Fruit fly (Drosophila melanogaster) whole organism, embryonic: ENCODE results near the gene CG7519.

Experiments
- Abd-B ChIP-seq: fragments of 200-800 bp; sonication (Bioruptor generic); optimal IDR thresholded peaks from 2 replicates; lab custom pipeline; 2018; ENCODE audit warnings: missing biosample characterization, mild to moderate bottlenecking, missing genetic modification characterization, moderate library complexity
- Adf1 ChIP-seq: fragments of 200-800 bp; sonication (Bioruptor generic); IDR thresholded peaks from 2 replicates; pipeline ENCODE4 v1.3.6; 2022; ENCODE audit warnings: missing biosample characterization, missing genetic modification characterization
- CG10543 ChIP-seq: fragments of 200-800 bp; sonication (Bioruptor generic); optimal IDR thresholded peaks from 3 replicates; lab custom pipeline; 2017; ENCODE audit warnings: missing biosample characterization, mild to moderate bottlenecking, missing genetic modification characterization, moderate library complexity
- CG10979 ChIP-seq: fragments of 200-800 bp; sonication (Bioruptor generic); optimal IDR thresholded peaks from 2 replicates; lab custom pipeline; 2018; ENCODE audit warnings: missing biosample characterization, mild to moderate bottlenecking, missing genetic modification characterization, moderate library complexity
- CG11085 ChIP-seq: fragments of 200-800 bp; sonication (Bioruptor generic); IDR thresholded peaks from 2 replicates; pipeline ENCODE4 v1.3.6; 2022; ENCODE audit warnings: missing biosample characterization, missing genetic modification characterization
- CG11723 ChIP-seq: fragments of 200-800 bp; sonication (Bioruptor generic); optimal IDR thresholded peaks from 2 replicates; lab custom pipeline; 2017; ENCODE audit warnings: missing biosample characterization, mild to moderate bottlenecking, missing genetic modification characterization
- CG12104 ChIP-seq: fragments of 200-800 bp; sonication (Bioruptor generic); optimal IDR thresholded peaks from 3 replicates; lab custom pipeline; 2016; ENCODE audit warnings: missing biosample characterization, missing genetic modification characterization
- CG1529 ChIP-seq: fragments of 200-800 bp; sonication (Bioruptor generic); optimal IDR thresholded peaks from 3 replicates; lab custom pipeline; 2018; ENCODE audit warnings: missing biosample characterization, missing genetic modification characterization
- CG17385 ChIP-seq: fragments of 200-800 bp; sonication (Bioruptor generic); optimal IDR thresholded peaks from 3 replicates; lab custom pipeline; 2018; ENCODE audit warnings: missing biosample characterization, mild to moderate bottlenecking, missing genetic modification characterization
- CG18476 ChIP-seq: fragments of 200-800 bp; sonication (Bioruptor generic); optimal IDR thresholded peaks from 2 replicates; lab custom pipeline; 2016; ENCODE audit warnings: missing biosample characterization, mild to moderate bottlenecking, missing genetic modification characterization
- CG2199 ChIP-seq: fragments of 200-800 bp; sonication (Bioruptor generic); IDR thresholded peaks from 3 replicates; pipeline ENCODE4 v1.3.6; 2022; ENCODE audit warnings: missing biosample characterization, missing genetic modification characterization
- CG32767 ChIP-seq: fragments of 200-800 bp; sonication (Bioruptor generic); IDR thresholded peaks from 2 replicates; pipeline ENCODE4 v1.3.6; 2022; ENCODE audit warnings: missing biosample characterization, missing genetic modification characterization
- CG4328 ChIP-seq: fragments of 200-800 bp; sonication (Bioruptor generic); optimal IDR thresholded peaks from 3 replicates; lab custom pipeline; 2017; ENCODE audit warnings: missing biosample characterization, missing genetic modification reagents, missing genetic modification characterization
- CG6272 ChIP-seq: fragments of 200-800 bp; sonication (Bioruptor generic); IDR thresholded peaks from 2 replicates; pipeline ENCODE4 v1.3.6; 2022; ENCODE audit warnings: missing biosample characterization, missing genetic modification characterization
- CG7357 ChIP-seq: fragments of 200-800 bp; sonication (Bioruptor generic); IDR thresholded peaks from 3 replicates; pipeline ENCODE4 v1.3.6; 2022; ENCODE audit warnings: missing biosample characterization, missing genetic modification characterization
- CG7372 ChIP-seq: fragments of 200-800 bp; sonication (Bioruptor generic); IDR thresholded peaks from 2 replicates; pipeline ENCODE4 v1.3.6; 2022; ENCODE audit warnings: missing biosample characterization, missing genetic modification characterization
- CG7963 ChIP-seq: fragments of 200-800 bp; sonication (Bioruptor generic); IDR thresholded peaks from 3 replicates; pipeline ENCODE4 v1.3.6; 2022; ENCODE audit warnings: missing biosample characterization, missing genetic modification characterization; ENCODE audit not compliant: partially characterized antibody
- CG8359 ChIP-seq: fragments of 200-800 bp; sonication (Bioruptor generic); optimal IDR thresholded peaks from 2 replicates; lab custom pipeline; 2017; ENCODE audit warnings: missing biosample characterization, mild to moderate bottlenecking, missing genetic modification characterization, borderline replicate concordance
- CG8478 ChIP-seq: fragments of >200 bp; optimal IDR thresholded peaks from 2 replicates; lab custom pipeline; 2018
- CG9817 ChIP-seq: fragments of 200-800 bp; sonication (Bioruptor generic); optimal IDR thresholded peaks from 2 replicates; lab custom pipeline; 2018; ENCODE audit warnings: missing biosample characterization, mild to moderate bottlenecking, missing genetic modification characterization, moderate library complexity
- Deaf1 ChIP-seq: fragments of 200-800 bp; optimal IDR thresholded peaks from 3 replicates; lab custom pipeline; 2019; ENCODE audit warnings: missing biosample characterization, mild to moderate bottlenecking, missing genetic modification characterization, moderate library complexity
- Doc2 ChIP-seq: fragments of 200-800 bp; sonication (Bioruptor generic); IDR thresholded peaks from 2 replicates; pipeline ENCODE4 v1.3.6; 2022; ENCODE audit warnings: missing biosample characterization, missing genetic modification characterization
- HLH4C ChIP-seq: fragments of 200-800 bp; sonication (Bioruptor generic); IDR thresholded peaks from 3 replicates; pipeline ENCODE4 v1.3.6; 2022; ENCODE audit warnings: missing biosample characterization, missing genetic modification characterization; ENCODE audit not compliant: partially characterized antibody
- HmgD ChIP-seq: fragments of 200-800 bp; sonication (Bioruptor generic); optimal IDR thresholded peaks from 3 replicates; lab custom pipeline; 2016; ENCODE audit warnings: missing biosample characterization, missing genetic modification characterization
- Myb ChIP-seq: fragments of 200-800 bp; sonication (Bioruptor generic); optimal IDR thresholded peaks from 2 replicates; lab custom pipeline; 2016; ENCODE audit warnings: missing biosample characterization, missing genetic modification characterization
- Neu2 ChIP-seq: fragments of 200-800 bp; sonication (Bioruptor generic); optimal IDR thresholded peaks from 3 replicates; lab custom pipeline; 2016; ENCODE audit warnings: missing biosample characterization, missing genetic modification characterization, borderline replicate concordance
- Pdp1 ChIP-seq, 2 experiments: fragments of 200-800 bp; sonication (Bioruptor generic); optimal IDR thresholded peaks; 3 replicates each; lab custom pipeline; 2016; ENCODE audit warnings: missing biosample characterization in 2 of 2, missing genetic modification characterization in 2 of 2, mild to moderate bottlenecking in 1 of 2, moderate library complexity in 1 of 2
- Rx ChIP-seq: fragments of 200-800 bp; sonication (Bioruptor generic); IDR thresholded peaks from 2 replicates; pipeline ENCODE4 v1.3.6; 2022; ENCODE audit warnings: missing biosample characterization, missing genetic modification characterization
- Scr ChIP-seq: fragments of 200-800 bp; sonication (Bioruptor generic); IDR thresholded peaks from 2 replicates; pipeline ENCODE4 v1.3.6; 2022; ENCODE audit warnings: missing biosample characterization, missing genetic modification characterization; ENCODE audit not compliant: partially characterized antibody
- amos ChIP-seq: fragments of 200-800 bp; sonication (Bioruptor generic); IDR thresholded peaks from 2 replicates; pipeline ENCODE4 v1.3.6; 2022; ENCODE audit warnings: missing biosample characterization, missing genetic modification characterization; ENCODE audit not compliant: partially characterized antibody
- bab2 ChIP-seq: fragments of 200-800 bp; sonication (Bioruptor generic); optimal IDR thresholded peaks from 2 replicates; lab custom pipeline; 2016; ENCODE audit warnings: missing biosample characterization, missing genetic modification characterization
- cg ChIP-seq: fragments of 200-800 bp; sonication (Bioruptor generic); optimal IDR thresholded peaks from 3 replicates; lab custom pipeline; 2019; ENCODE audit warnings: missing biosample characterization, mild to moderate bottlenecking, missing genetic modification characterization, moderate library complexity
- ci ChIP-seq: fragments of 200-800 bp; sonication (Bioruptor generic); IDR thresholded peaks from 3 replicates; pipeline ENCODE4 v1.3.6; 2022; ENCODE audit warnings: missing biosample characterization, missing genetic modification characterization
- crol ChIP-seq: fragments of 200-800 bp; sonication (Bioruptor generic); IDR thresholded peaks from 2 replicates; pipeline ENCODE4 v1.3.6; 2022; ENCODE audit warnings: missing biosample characterization, missing genetic modification characterization
- da ChIP-seq: fragments of 200-800 bp; sonication (Bioruptor generic); optimal IDR thresholded peaks from 2 replicates; lab custom pipeline; 2016; ENCODE audit warnings: missing biosample characterization, missing genetic modification characterization
- disco-r ChIP-seq: fragments of 200-800 bp; sonication (Bioruptor generic); optimal IDR thresholded peaks from 2 replicates; lab custom pipeline; 2016; ENCODE audit warnings: missing biosample characterization, missing genetic modification characterization
- dm ChIP-seq: fragments of 200-800 bp; sonication (Bioruptor generic); optimal IDR thresholded peaks from 3 replicates; lab custom pipeline; 2016; ENCODE audit warnings: missing biosample characterization, missing genetic modification characterization
- dmrt99B ChIP-seq: fragments of 200-800 bp; sonication (Bioruptor generic); optimal IDR thresholded peaks from 2 replicates; lab custom pipeline; 2018; ENCODE audit warnings: missing biosample characterization, mild to moderate bottlenecking, missing genetic modification characterization, moderate library complexity
- fd64A ChIP-seq: fragments of 200-800 bp; sonication (Bioruptor generic); optimal IDR thresholded peaks from 3 replicates; lab custom pipeline; 2018; ENCODE audit warnings: missing biosample characterization, mild to moderate bottlenecking, missing genetic modification characterization
- fu2 ChIP-seq: fragments of 200-800 bp; sonication (Bioruptor generic); optimal IDR thresholded peaks from 2 replicates; lab custom pipeline; 2016; ENCODE audit warnings: missing biosample characterization, missing genetic modification characterization
- hkb ChIP-seq, 2 experiments: fragments of 200-800 bp in 1 of 2; fragments of >200 bp in 1 of 2; sonication (Bioruptor generic) in 1 of 2; IDR thresholded peaks in 1 of 2; optimal IDR thresholded peaks in 1 of 2; 2 replicates each; pipeline versions ENCODE4 v1.3.6 to Lab custom; 2017 to 2022; ENCODE audit warnings: missing biosample characterization in 1 of 2, missing genetic modification characterization in 1 of 2
- ken ChIP-seq: fragments of 200-800 bp; sonication (Bioruptor generic); IDR thresholded peaks from 3 replicates; pipeline ENCODE4 v1.3.6; 2022; ENCODE audit warnings: missing biosample characterization, missing genetic modification characterization
- kni ChIP-seq: fragments of 200-800 bp; sonication (Bioruptor generic); optimal IDR thresholded peaks from 3 replicates; lab custom pipeline; 2017; ENCODE audit warnings: mild to moderate bottlenecking, missing biosample characterization, missing genetic modification reagents, missing genetic modification characterization
- oc ChIP-seq: fragments of 200-800 bp; sonication (Bioruptor generic); optimal IDR thresholded peaks from 2 replicates; lab custom pipeline; 2018; ENCODE audit warnings: missing biosample characterization, mild to moderate bottlenecking, missing genetic modification characterization, moderate library complexity
- onecut ChIP-seq: fragments of 200-800 bp; sonication (Bioruptor generic); IDR thresholded peaks from 2 replicates; pipeline ENCODE4 v1.3.6; 2022; ENCODE audit warnings: missing biosample characterization, missing genetic modification characterization
- peb ChIP-seq: fragments of 200-800 bp; sonication (Bioruptor generic); IDR thresholded peaks from 2 replicates; pipeline ENCODE4 v1.3.6; 2022; ENCODE audit warnings: missing biosample characterization, missing genetic modification characterization
- sens ChIP-seq: fragments of 200-800 bp; sonication (Bioruptor generic); peaks from one replicate; lab custom pipeline; 2016; ENCODE audit warnings: missing biosample characterization, missing genetic modification characterization
- trh ChIP-seq: fragments of 200-800 bp; sonication (Bioruptor generic); optimal IDR thresholded peaks from 2 replicates; lab custom pipeline; 2016; ENCODE audit warnings: missing biosample characterization, missing genetic modification characterization
- tup ChIP-seq: fragments of 200-800 bp; sonication (Bioruptor generic); optimal IDR thresholded peaks from 2 replicates; lab custom pipeline; 2016; ENCODE audit warnings: missing biosample characterization, mild to moderate bottlenecking, missing genetic modification characterization, moderate library complexity
- wek ChIP-seq: fragments of 200-800 bp; sonication (Bioruptor generic); optimal IDR thresholded peaks from 3 replicates; lab custom pipeline; 2018; ENCODE audit warnings: missing biosample characterization, mild to moderate bottlenecking, missing genetic modification characterization, moderate library complexity

Gene CG7519

DNA sequence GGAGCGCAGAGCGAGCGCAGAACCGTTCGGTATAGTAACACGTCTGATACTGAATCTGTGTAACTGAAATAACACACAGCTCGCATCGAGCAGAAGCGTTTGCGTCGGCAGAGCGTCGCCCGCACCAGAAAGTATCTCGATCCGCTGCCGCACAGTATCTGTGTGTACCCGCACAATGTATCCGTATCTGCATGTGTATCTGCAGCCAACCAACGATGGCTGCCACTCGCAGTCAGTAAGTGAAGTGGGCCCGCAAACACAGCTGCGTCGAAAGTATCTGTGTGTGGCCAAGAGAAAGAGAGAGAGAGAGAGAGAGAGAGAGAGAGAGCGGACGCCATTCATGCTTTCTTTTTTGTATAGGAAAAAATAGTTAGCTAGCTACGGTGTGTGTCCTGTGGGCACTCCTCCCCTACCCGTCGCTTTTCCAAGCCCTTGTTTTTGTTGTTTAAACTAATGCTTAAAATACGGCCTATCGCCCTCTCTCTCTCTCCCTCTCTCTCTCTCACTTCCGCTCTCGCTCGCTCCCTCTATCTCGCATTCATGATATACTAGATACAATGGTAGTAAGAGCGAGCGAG, 16.4 kb upstream of the CG7519 start, which contains the start of gene croc (continued):
- TF ChIP-seq wek (GFP tag; lab: Kevin White, UChicago) (no peak), Pdp1 (GFP tag; optimal IDR thresholded peaks at IDR 0.05; lab: Kevin White, UChicago) (no peak), Neu2 (GFP tag; lab: Kevin White, UChicago) (peak; percentile 78), Doc2 (GFP tag; lab: Robert Waterston, UW) (no peak), CG2199 (GFP tag; lab: Robert Waterston, UW) (no peak), amos (0 out of 2 replicates have a peak, but pooled peaks have one; percentile 7), CG6272 (GFP tag; lab: Robert Waterston, UW) (no peak), cg (peak; percentile 98), trh (no peak), HmgD (peak; percentile 43), crol (peak; percentile 63), Rx (GFP tag; lab: Robert Waterston, UW) (no peak), CG7963 (GFP tag; lab: Robert Waterston, UW) (no peak), CG1529 (GFP tag; lab: Kevin White, UChicago) (no peak), CG7357 (no peak), sens (GFP tag; lab: Kevin White, UChicago) (peak; percentile 65), CG10979 (tag; lab: Kevin White, UChicago) (no peak), CG9817 (tag; lab: Kevin White, UChicago) (no peak), bab2 (no peak), da (GFP tag; lab: Kevin White, UChicago) (peak; percentile 63), CG10543 (no peak), CG11723 (GFP tag; lab: Kevin White, UChicago) (no peak), CG7372 (no peak), kni (GFP tag; lab: Kevin White, UChicago) (peak; percentile 13), Adf1 (GFP tag; lab: Robert Waterston, UW) (peak; percentile 91), CG17385 (GFP tag; lab: Kevin White, UChicago) (peak; percentile 5), CG8359 (GFP tag; lab: Kevin White, UChicago) (no peak), dmrt99B (tag; lab: Kevin White, UChicago) (no peak), CG8478 (peak; percentile 99), dm (GFP tag; lab: Kevin White, UChicago) (no peak), ci (GFP tag; lab: Robert Waterston, UW) (peak; percentile 59; the same call in 1 of the 3 replicates), Scr (GFP tag; lab: Robert Waterston, UW) (no peak; the same call in 1 of the 2 replicates), CG18476 (GFP tag; lab: Kevin White, UChicago) (no peak), CG11085 (GFP tag; lab: Robert Waterston, UW) (no peak), fd64A (GFP tag; lab: Kevin White, UChicago) (no peak), HLH4C (no peak), CG4328 (GFP tag; lab: Kevin White, UChicago) (no peak), CG12104 (GFP tag; lab: Kevin White, UChicago) (no peak), oc (peak; percentile 17), Myb (GFP tag; lab: Kevin White, UChicago) (no peak), fu2 (no peak), peb (GFP tag; lab: Robert Waterston, UW) (no peak), onecut (GFP tag; lab: Robert Waterston, UW) (no peak), CG32767 (GFP tag; lab: Robert Waterston, UW) (0 out of 2 replicates have a peak, but pooled peaks have one; percentile 27), ken (GFP tag; lab: Robert Waterston, UW) (no peak), Abd-B (GFP tag; lab: Kevin White, UChicago) (no peak), Deaf1 (peak; percentile 11), disco-r (no peak), tup (GFP tag; lab: Kevin White, UChicago) (no peak), hkb (optimal IDR thresholded peaks at IDR 0.05; lab: Kevin White, UChicago) (no peak), hkb (GFP tag; IDR thresholded peaks at IDR 0.05; lab: Robert Waterston, UW) (0 out of 2 replicates have a peak, but pooled peaks have one; percentile 10)
